Fruit fly (Drosophila melanogaster) whole organism, embryonic: ENCODE data around the gene ocn.

Experiments used
- CG11398 ChIP-seq: fragments of 200-800 bp; sonication (Bioruptor generic); optimal IDR thresholded peaks from 2 replicates; lab custom pipeline; 2016; ENCODE audit warnings: missing biosample characterization, missing genetic modification characterization
- CG12219 ChIP-seq: fragments of 200-800 bp; sonication (Bioruptor generic); optimal IDR thresholded peaks from 3 replicates; lab custom pipeline; 2018; ENCODE audit warnings: missing biosample characterization, mild to moderate bottlenecking, missing genetic modification characterization
- CG13424 ChIP-seq: fragments of 200-800 bp; sonication (Bioruptor generic); optimal IDR thresholded peaks from 2 replicates; lab custom pipeline; 2019; ENCODE audit warnings: missing biosample characterization, mild to moderate bottlenecking, missing genetic modification characterization, moderate library complexity
- CG13775 ChIP-seq: fragments of 200-800 bp; sonication (Bioruptor generic); optimal IDR thresholded peaks from 3 replicates; lab custom pipeline; 2017; ENCODE audit warnings: missing biosample characterization, mild to moderate bottlenecking, missing genetic modification characterization
- CG14860 ChIP-seq: fragments of 200-800 bp; sonication (Bioruptor generic); IDR thresholded peaks from 3 replicates; pipeline ENCODE4 v1.3.6; 2022; ENCODE audit warnings: missing biosample characterization, missing genetic modification characterization; ENCODE audit not compliant: partially characterized antibody
- CG15696 ChIP-seq: fragments of 200-800 bp; sonication (Bioruptor generic); optimal IDR thresholded peaks from 2 replicates; lab custom pipeline; 2019; ENCODE audit warnings: missing biosample characterization, mild to moderate bottlenecking, missing genetic modification characterization, moderate library complexity
- CG30020 ChIP-seq: fragments of 200-800 bp; optimal IDR thresholded peaks from 2 replicates; lab custom pipeline; 2019; ENCODE audit warnings: missing biosample characterization, mild to moderate bottlenecking, missing genetic modification characterization, moderate library complexity
- CG34422 ChIP-seq: fragments of 200-800 bp; sonication (Bioruptor generic); IDR thresholded peaks from 3 replicates; pipeline ENCODE4 v1.3.6; 2022; ENCODE audit warnings: missing biosample characterization, missing genetic modification characterization
- CG42726 ChIP-seq: fragments of 200-800 bp; sonication (Bioruptor generic); IDR thresholded peaks from 2 replicates; pipeline ENCODE4 v1.3.6; 2022; ENCODE audit warnings: missing biosample characterization, missing genetic modification characterization; ENCODE audit not compliant: partially characterized antibody
- CG4617 ChIP-seq: fragments of 200-800 bp; sonication (Bioruptor generic); optimal IDR thresholded peaks from 3 replicates; lab custom pipeline; 2016; ENCODE audit warnings: missing biosample characterization, missing genetic modification characterization, borderline replicate concordance
- CG4730 ChIP-seq: fragments of 200-800 bp; sonication (Bioruptor generic); IDR thresholded peaks from 2 replicates; pipeline ENCODE4 v1.3.6; 2022; ENCODE audit warnings: missing biosample characterization, missing genetic modification characterization
- CG5180 ChIP-seq: fragments of 200-800 bp; sonication (Bioruptor generic); optimal IDR thresholded peaks from 3 replicates; lab custom pipeline; 2017; ENCODE audit warnings: missing biosample characterization, missing genetic modification characterization, mild to moderate bottlenecking, moderate library complexity, missing genetic modification reagents
- CG7556 ChIP-seq: fragments of 200-800 bp; sonication (Bioruptor generic); optimal IDR thresholded peaks from 2 replicates; lab custom pipeline; 2017; ENCODE audit warnings: missing biosample characterization, mild to moderate bottlenecking, missing genetic modification characterization
- CG8388 ChIP-seq: fragments of 200-800 bp; sonication (Bioruptor generic); optimal IDR thresholded peaks from 2 replicates; lab custom pipeline; 2019; ENCODE audit warnings: missing biosample characterization, mild to moderate bottlenecking, missing genetic modification characterization, moderate library complexity
- CG9215 ChIP-seq: fragments of 200-800 bp; sonication (Bioruptor generic); IDR thresholded peaks from 2 replicates; pipeline ENCODE4 v1.3.6; 2022; ENCODE audit warnings: missing biosample characterization, missing genetic modification characterization
- CG9797 ChIP-seq: fragments of 200-800 bp; sonication (Bioruptor generic); optimal IDR thresholded peaks from 3 replicates; lab custom pipeline; 2018; ENCODE audit warnings: missing biosample characterization, mild to moderate bottlenecking, missing genetic modification characterization
- Dbx ChIP-seq: fragments of 200-800 bp; sonication (Bioruptor generic); IDR thresholded peaks from 3 replicates; pipeline ENCODE4 v1.3.6; 2022; ENCODE audit warnings: missing biosample characterization, missing genetic modification characterization
- Doc3 ChIP-seq: fragments of 200-800 bp; sonication (Bioruptor generic); IDR thresholded peaks from 3 replicates; pipeline ENCODE4 v1.3.6; 2022; ENCODE audit warnings: missing biosample characterization, missing genetic modification characterization; ENCODE audit not compliant: partially characterized antibody
- Dp ChIP-seq: fragments of 200-800 bp; sonication (Bioruptor generic); optimal IDR thresholded peaks from 2 replicates; lab custom pipeline; 2018; ENCODE audit warnings: missing biosample characterization, mild to moderate bottlenecking, missing genetic modification characterization, moderate library complexity
- Elba2 ChIP-seq: fragments of 200-800 bp; sonication (Bioruptor generic); optimal IDR thresholded peaks from 3 replicates; lab custom pipeline; 2016; ENCODE audit warnings: missing biosample characterization, missing genetic modification characterization
- Fer1 ChIP-seq: fragments of 200-800 bp; sonication (Bioruptor generic); optimal IDR thresholded peaks from 2 replicates; lab custom pipeline; 2017; ENCODE audit warnings: missing biosample characterization, mild to moderate bottlenecking, missing genetic modification characterization
- Hsf ChIP-seq: fragments of 200-800 bp; sonication (Bioruptor generic); optimal IDR thresholded peaks from 3 replicates; lab custom pipeline; 2016; ENCODE audit warnings: missing biosample characterization, missing genetic modification characterization
- Lhr ChIP-seq: fragments of 200-800 bp; sonication (Bioruptor generic); optimal IDR thresholded peaks from 3 replicates; lab custom pipeline; 2017; ENCODE audit warnings: mild to moderate bottlenecking, missing biosample characterization, missing genetic modification reagents, missing genetic modification characterization
- MBD-R2 ChIP-seq: fragments of 200-800 bp; sonication (Bioruptor generic); IDR thresholded peaks from 2 replicates; pipeline ENCODE4 v1.3.6; 2022; ENCODE audit warnings: missing biosample characterization, missing genetic modification characterization
- Rfx ChIP-seq: fragments of 200-800 bp; sonication (Bioruptor generic); IDR thresholded peaks from 2 replicates; pipeline ENCODE4 v1.3.6; 2022; ENCODE audit warnings: missing biosample characterization, missing genetic modification characterization
- Scr ChIP-seq: fragments of 200-800 bp; sonication (Bioruptor generic); IDR thresholded peaks from 2 replicates; pipeline ENCODE4 v1.3.6; 2022; ENCODE audit warnings: missing biosample characterization, missing genetic modification characterization; ENCODE audit not compliant: partially characterized antibody
- Sin3A ChIP-seq: fragments of >200 bp; optimal IDR thresholded peaks from 2 replicates; lab custom pipeline; 2018
- Trl ChIP-seq, 3 experiments: fragments of >200 bp in 2 of 3; fragments of 200-800 bp in 1 of 3; sonication (Bioruptor generic) in 1 of 3; optimal IDR thresholded peaks; 2 replicates in 1 of 3; 3 replicates in 2 of 3; lab custom pipeline; 2016 to 2017; ENCODE audit warnings: missing biosample characterization in 1 of 3, missing genetic modification characterization in 1 of 3
- YL-1 ChIP-seq: fragments of 200-800 bp; sonication (Bioruptor generic); optimal IDR thresholded peaks from 3 replicates; lab custom pipeline; 2017; ENCODE audit warnings: missing biosample characterization, mild to moderate bottlenecking, missing genetic modification characterization
- ash1 ChIP-seq: fragments of 200-800 bp; sonication (Bioruptor generic); optimal IDR thresholded peaks from 2 replicates; lab custom pipeline; 2018; ENCODE audit warnings: missing biosample characterization, mild to moderate bottlenecking, missing genetic modification characterization
- ato ChIP-seq: fragments of 200-800 bp; sonication (Bioruptor generic); IDR thresholded peaks from 2 replicates; pipeline ENCODE4 v1.3.6; 2022; ENCODE audit warnings: missing biosample characterization, missing genetic modification characterization; ENCODE audit not compliant: partially characterized antibody
- chinmo ChIP-seq: fragments of 200-800 bp; sonication (Bioruptor generic); IDR thresholded peaks from 4 replicates; pipeline ENCODE4 v1.3.6; 2022; ENCODE audit warnings: missing biosample characterization, missing genetic modification characterization; ENCODE audit not compliant: partially characterized antibody
- dpn ChIP-seq, 2 experiments: fragments of 200-800 bp; sonication (Bioruptor generic); optimal IDR thresholded peaks; 3 replicates each; lab custom pipeline; 2016; ENCODE audit warnings: missing biosample characterization in 2 of 2, missing genetic modification characterization in 2 of 2
- hbn ChIP-seq: fragments of 200-800 bp; sonication (Bioruptor generic); IDR thresholded peaks from 2 replicates; pipeline ENCODE4 v1.3.6; 2022; ENCODE audit warnings: missing biosample characterization, missing genetic modification characterization; ENCODE audit not compliant: partially characterized antibody
- insv ChIP-seq, 2 experiments: fragments of 200-800 bp; sonication (Bioruptor generic); optimal IDR thresholded peaks; 3 replicates each; lab custom pipeline; 2016 to 2018; ENCODE audit warnings: missing biosample characterization in 2 of 2, missing genetic modification characterization in 2 of 2
- klu ChIP-seq: fragments of 200-800 bp; sonication (Bioruptor generic); IDR thresholded peaks from 2 replicates; pipeline ENCODE4 v1.3.6; 2022; ENCODE audit warnings: missing biosample characterization, missing genetic modification characterization
- knrl ChIP-seq: fragments of 200-800 bp; sonication (Bioruptor generic); IDR thresholded peaks from 3 replicates; pipeline ENCODE4 v1.3.6; 2022; ENCODE audit warnings: missing biosample characterization, missing genetic modification characterization; ENCODE audit not compliant: partially characterized antibody
- otp ChIP-seq: fragments of 200-800 bp; sonication (Bioruptor generic); IDR thresholded peaks from 3 replicates; pipeline ENCODE4, ENCODE4 v1.3.6; 2022; ENCODE audit warnings: missing biosample characterization, missing genetic modification characterization
- row ChIP-seq: fragments of 200-800 bp; sonication (Bioruptor generic); IDR thresholded peaks from 3 replicates; pipeline ENCODE4 v1.3.6; 2022; ENCODE audit warnings: missing biosample characterization, missing genetic modification characterization
- stwl ChIP-seq: fragments of 200-800 bp; sonication (Bioruptor generic); optimal IDR thresholded peaks from 3 replicates; lab custom pipeline; 2018; ENCODE audit warnings: missing biosample characterization, mild to moderate bottlenecking, missing genetic modification characterization, moderate library complexity
- vvl ChIP-seq: fragments of 200-800 bp; sonication (Bioruptor generic); IDR thresholded peaks from 2 replicates; pipeline ENCODE4 v1.3.6; 2022; ENCODE audit warnings: missing biosample characterization, missing genetic modification characterization
- zen2 ChIP-seq: fragments of 200-800 bp; sonication (Bioruptor generic); IDR thresholded peaks from 3 replicates; pipeline ENCODE4 v1.3.6; 2022; ENCODE audit warnings: missing biosample characterization, missing genetic modification characterization; ENCODE audit not compliant: partially characterized antibody
- zfh2 ChIP-seq: fragments of 200-800 bp; sonication (Bioruptor generic); optimal IDR thresholded peaks from 2 replicates; lab custom pipeline; 2016; ENCODE audit warnings: missing biosample characterization, missing genetic modification characterization

ocn gene

dm6 chr3R:30039494-30039893, 2.0 kb upstream of the ocn start, which contains the start of the genes janA, Sry-alpha and Sry-beta (continued):
- TF ChIP-seq ash1 (GFP tag; lab: Kevin White, UChicago) (no peak), chinmo (GFP tag; lab: Robert Waterston, UW) (peak; percentile 99), insv (GFP tag; optimal IDR thresholded peaks at IDR 0.05; lab: Kevin White, UChicago) (no peak), row (peak; percentile 69), Elba2 (GFP tag; lab: Kevin White, UChicago) (no peak), Rfx (GFP tag; lab: Robert Waterston, UW) (peak; percentile 44), CG34422 (peak; percentile 59; the same call in 1 of the 3 replicates), zfh2 (GFP tag; lab: Kevin White, UChicago) (no peak), knrl (GFP tag; lab: Robert Waterston, UW) (peak; percentile 99), CG13424 (tag; lab: Kevin White, UChicago) (peak; percentile 16), CG5180 (no peak), YL-1 (GFP tag; lab: Kevin White, UChicago) (peak; percentile 86), Sin3A (lab: Kevin White, UChicago) (peak; percentile 73), Doc3 (GFP tag; lab: Robert Waterston, UW) (peak; percentile 100), CG9215 (peak; percentile 4; the same call in 1 of the 2 replicates), hbn (peak; percentile 99), ato (GFP tag; lab: Robert Waterston, UW) (peak; percentile 99), CG9797 (GFP tag; lab: Kevin White, UChicago) (peak; percentile 80), CG14860 (GFP tag; lab: Robert Waterston, UW) (peak; percentile 99), CG15696 (tag; lab: Kevin White, UChicago) (no peak), CG4730 (GFP tag; lab: Robert Waterston, UW) (no peak), dpn (GFP tag; optimal IDR thresholded peaks at IDR 0.05; lab: Kevin White, UChicago) (peak in 1 of 2 experiments; percentile 16), CG30020 (peak; percentile 67), CG8388 (no peak), otp (no peak), Hsf (GFP tag; lab: Kevin White, UChicago) (peak; percentile 22), CG13775 (GFP tag; lab: Kevin White, UChicago) (peak; percentile 30), Dp (GFP tag; lab: Kevin White, UChicago) (peak; percentile 63), Fer1 (GFP tag; lab: Kevin White, UChicago) (peak; percentile 9), CG11398 (GFP tag; lab: Kevin White, UChicago) (no peak), Trl (optimal IDR thresholded peaks at IDR 0.05; lab: Kevin White, UChicago) (no peak), Trl (GFP tag; optimal IDR thresholded peaks at IDR 0.05; lab: Kevin White, UChicago) (no peak), CG42726 (GFP tag; lab: Robert Waterston, UW) (peak; percentile 97), CG12219 (GFP tag; lab: Kevin White, UChicago) (no peak), Lhr (GFP tag; lab: Kevin White, UChicago) (peak; percentile 24), vvl (GFP tag; lab: Robert Waterston, UW) (peak; percentile 42; the same call in 1 of the 2 replicates), klu (GFP tag; lab: Robert Waterston, UW) (no peak), CG4617 (GFP tag; lab: Kevin White, UChicago) (peak; percentile 92), CG7556 (GFP tag; lab: Kevin White, UChicago) (no peak), MBD-R2 (GFP tag; lab: Robert Waterston, UW) (peak; percentile 93), Scr (GFP tag; lab: Robert Waterston, UW) (peak; percentile 99), stwl (tag; lab: Kevin White, UChicago) (peak; percentile 77), zen2 (GFP tag; lab: Robert Waterston, UW) (peak; percentile 99), Dbx (GFP tag; lab: Robert Waterston, UW) (peak; percentile 49; the same call in 1 of the 3 replicates)
